Fruit fly (Drosophila melanogaster) whole organism: ENCODE data around the gene CG4382.

Source experiments
- CG8478 ChIP-seq: fragments of >200 bp; optimal IDR thresholded peaks from 2 replicates; lab custom pipeline; 2018; ENCODE audit warnings: inconsistent platforms
- Dll ChIP-seq: fragments of >200 bp; optimal IDR thresholded peaks from 2 replicates; lab custom pipeline; 2017
- EcR ChIP-seq, 2 experiments: fragments of >200 bp; optimal IDR thresholded peaks; 2 replicates each; lab custom pipeline; 2017; ENCODE audit warnings: missing biosample characterization in 2 of 2, missing genetic modification characterization in 2 of 2, missing genetic modification reagents in 2 of 2
- pan ChIP-seq: fragments of >200 bp; optimal IDR thresholded peaks from 2 replicates; lab custom pipeline; 2017
- psq ChIP-seq: fragments of >200 bp; optimal IDR thresholded peaks from 2 replicates; lab custom pipeline; 2017
- usp ChIP-seq: fragments of >200 bp; optimal IDR thresholded peaks from 2 replicates; lab custom pipeline; 2017; ENCODE audit warnings: missing biosample characterization, missing genetic modification characterization, mixed read lengths

Gene CG4382

DNA sequence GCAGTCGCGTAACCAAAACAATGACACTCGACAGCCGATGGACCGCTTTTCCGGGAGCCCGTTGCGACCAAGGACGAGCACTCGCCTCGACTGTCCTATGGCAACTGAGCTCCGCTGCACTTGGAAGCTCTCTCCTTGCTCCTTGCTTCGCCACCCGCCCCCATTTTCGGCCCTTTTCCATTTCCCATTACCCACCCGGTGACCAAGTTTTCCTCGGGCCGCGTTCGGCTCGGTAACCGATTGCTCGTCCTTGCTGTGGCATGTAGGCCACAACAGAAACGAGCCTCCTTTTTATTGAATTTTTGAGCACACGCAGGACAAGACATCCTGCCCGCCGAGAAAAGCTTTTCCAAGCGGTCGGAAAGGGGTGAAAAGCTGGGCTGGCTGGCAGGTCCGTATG lies 34.0 kb downstream of the CG4382 start, which contains the start of gene jp:
Gene jp, minus strand, starts transcription at position 95 of the 400 bp plus-strand sequence.
- no peak for TF ChIP-seq Dll (lab: Kevin White, UChicago)
- no peak for TF ChIP-seq psq (lab: Kevin White, UChicago)
- no peak for TF ChIP-seq EcR (GFP tag; optimal IDR thresholded peaks at IDR 0.05; lab: Kevin White, UChicago)
- TF ChIP-seq usp (GFP tag; lab: Kevin White, UChicago) = no peak
- TF ChIP-seq pan = no peak
- no peak for TF ChIP-seq CG8478 (lab: Kevin White, UChicago)

DNA sequence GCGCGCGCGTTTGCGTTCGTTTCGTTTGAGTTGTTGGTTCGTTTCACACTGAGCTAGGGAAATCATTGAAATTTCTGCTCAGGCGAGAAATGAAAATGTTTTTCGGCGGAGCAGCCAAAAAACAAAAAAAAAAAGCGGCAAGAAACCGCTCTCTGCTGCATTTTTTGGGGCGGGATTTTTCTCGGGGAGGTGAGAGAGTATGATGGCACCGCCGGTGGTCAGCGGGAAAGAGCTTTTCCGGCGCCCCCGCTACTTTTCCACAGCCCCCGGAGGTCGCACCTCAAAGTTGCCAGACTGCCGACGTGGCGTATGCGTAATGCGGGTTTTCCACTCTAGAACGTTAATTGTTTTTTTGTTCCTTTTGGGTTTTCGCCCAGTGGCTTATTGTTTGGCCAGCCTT lies 35.3 kb downstream of the CG4382 start, which contains the start of gene CG46468:
Gene CG46468, minus strand, starts transcription at position 52 of the 400 bp plus-strand sequence.
- no peak for TF ChIP-seq CG8478 (lab: Kevin White, UChicago)
- TF ChIP-seq Dll (lab: Kevin White, UChicago) = no peak
- no peak for TF ChIP-seq pan
- TF ChIP-seq usp (GFP tag; lab: Kevin White, UChicago) = no peak
- TF ChIP-seq EcR (GFP tag; optimal IDR thresholded peaks at IDR 0.05; lab: Kevin White, UChicago) = no peak
- no peak for TF ChIP-seq psq (lab: Kevin White, UChicago)

DNA sequence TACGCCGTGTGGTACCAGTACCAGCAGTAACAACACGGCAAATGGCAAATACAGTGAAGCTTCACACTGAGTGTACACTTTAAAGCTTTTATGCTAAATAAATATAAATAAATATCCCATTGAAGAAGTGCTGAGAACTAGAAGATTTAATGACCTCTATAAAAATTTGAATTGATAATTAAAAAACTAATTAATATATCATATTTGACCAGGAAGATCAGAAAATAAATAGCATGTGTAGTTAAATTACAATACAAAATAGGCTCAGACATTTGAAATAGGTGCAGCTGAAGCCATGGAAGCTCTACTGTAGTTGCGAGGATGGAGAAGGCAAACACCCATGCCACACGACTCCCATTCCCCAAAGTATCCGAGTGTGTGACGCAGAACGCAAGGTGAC lies 36.1 kb downstream of the CG4382 start:
- TF ChIP-seq CG8478 (lab: Kevin White, UChicago) = no peak

DNA sequence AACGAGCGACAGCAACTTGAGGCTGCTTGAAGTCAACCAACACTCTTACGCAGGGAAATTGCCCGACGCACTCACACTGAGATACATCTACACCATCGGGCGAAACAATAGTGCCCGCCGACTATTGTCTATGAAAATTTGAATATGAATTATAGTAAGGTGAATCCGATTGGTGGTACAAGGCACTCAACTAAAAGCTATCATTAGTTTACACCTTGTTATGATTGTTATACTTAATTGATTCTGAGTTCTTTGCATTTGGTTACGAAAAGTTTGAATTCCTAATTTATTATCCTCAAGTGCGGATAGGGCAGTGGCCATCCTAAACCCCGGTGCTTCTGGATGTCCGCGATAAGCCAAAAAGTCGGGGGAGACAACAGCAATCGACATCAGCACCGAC lies 38.0 kb downstream of the CG4382 start:
- TF ChIP-seq EcR (GFP tag; optimal IDR thresholded peaks at IDR 0.05; lab: Kevin White, UChicago) (no peak), pan (no peak), psq (lab: Kevin White, UChicago) (no peak), Dll (lab: Kevin White, UChicago) (no peak), usp (GFP tag; lab: Kevin White, UChicago) (no peak), CG8478 (lab: Kevin White, UChicago) (no peak)

DNA sequence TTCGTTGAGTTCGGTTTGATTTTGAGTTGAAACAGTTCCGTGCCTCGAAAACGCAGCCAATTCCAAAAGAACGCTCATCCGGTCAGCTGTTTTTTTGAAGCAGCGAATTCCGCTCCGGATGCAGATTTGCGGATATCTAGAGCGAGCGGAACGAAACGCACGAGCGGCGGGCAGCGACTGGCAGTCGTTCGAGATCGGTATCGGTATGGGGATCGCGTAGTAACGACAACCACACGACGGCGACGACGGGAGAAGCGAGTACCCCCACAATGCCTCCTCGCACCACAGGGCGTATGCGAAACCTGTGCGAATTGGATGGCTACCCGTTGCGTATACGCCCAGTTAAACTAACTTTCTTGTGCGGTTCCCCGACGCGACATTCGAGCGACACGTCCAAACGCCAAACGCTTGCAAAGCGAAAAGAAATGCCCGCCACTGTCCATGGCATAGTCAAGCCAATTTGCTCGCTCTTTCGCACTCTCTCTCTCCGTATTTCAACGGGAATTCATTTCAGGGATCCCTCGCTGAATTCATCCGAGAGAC lies 40.6 kb downstream of the CG4382 start:
- TF ChIP-seq psq (lab: Kevin White, UChicago) (no peak), EcR (GFP tag; optimal IDR thresholded peaks at IDR 0.05; lab: Kevin White, UChicago) (no peak), Dll (lab: Kevin White, UChicago) (no peak), CG8478 (lab: Kevin White, UChicago) (no peak), usp (GFP tag; lab: Kevin White, UChicago) (no peak), pan (no peak)

DNA sequence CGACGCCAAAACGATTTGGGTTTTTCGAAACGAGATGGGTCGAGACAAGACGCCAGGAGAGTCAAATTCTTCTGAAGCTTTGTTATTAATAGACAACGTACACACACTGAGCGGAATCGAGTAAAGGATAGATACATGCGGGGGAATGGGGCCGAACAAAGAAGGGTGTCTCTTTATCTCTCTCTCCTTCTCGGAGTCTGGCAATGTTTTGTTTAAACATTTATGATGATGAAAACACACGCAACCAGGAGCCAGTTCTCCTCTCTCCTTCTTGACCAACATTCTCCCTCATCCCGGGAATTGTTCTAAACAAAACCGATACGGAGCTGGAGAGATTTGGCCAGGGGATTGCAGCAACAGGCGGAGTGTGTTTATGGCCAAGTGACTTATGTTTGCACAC lies 42.8 kb downstream of the CG4382 start:
- TF ChIP-seq psq (lab: Kevin White, UChicago) (no peak), Dll (lab: Kevin White, UChicago) (no peak), EcR (GFP tag; optimal IDR thresholded peaks at IDR 0.05; lab: Kevin White, UChicago) (no peak), usp (GFP tag; lab: Kevin White, UChicago) (no peak), pan (no peak), CG8478 (lab: Kevin White, UChicago) (no peak)

DNA sequence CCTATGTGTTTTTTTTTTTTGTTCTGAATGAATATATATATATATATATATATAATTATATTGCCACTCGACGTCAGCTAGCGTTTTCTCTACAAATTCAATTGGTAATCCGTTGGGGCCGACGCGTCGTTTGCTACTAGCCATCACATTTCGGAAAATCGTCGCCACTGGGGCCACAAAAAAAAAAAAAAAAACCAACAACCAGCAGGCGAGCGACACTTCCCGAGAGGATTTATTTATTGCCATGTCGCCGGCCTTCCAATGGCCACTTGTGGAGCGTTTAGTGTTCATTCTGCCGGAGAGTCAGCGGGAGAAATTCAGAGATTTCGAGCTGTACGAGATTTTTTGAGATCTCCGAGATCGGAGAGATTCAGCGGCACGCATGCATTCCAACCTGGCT lies 49.8 kb downstream of the CG4382 start:
- TF ChIP-seq CG8478 (lab: Kevin White, UChicago) (no peak), usp (GFP tag; lab: Kevin White, UChicago) (no peak)
